Worm (Caenorhabditis elegans) whole organism, late embryonic: ENCODE data around the gene Y47D3B.4.

Experiments used
- C08G9.2 ChIP-seq: sonication (generic microtip); optimal IDR thresholded peaks from 2 replicates; lab custom pipeline; 2016; ENCODE audit warnings: mild to moderate bottlenecking, missing genetic modification characterization, moderate library complexity, missing compliant biosample characterization
- K02D7.2 ChIP-seq: sonication (generic microtip); optimal IDR thresholded peaks from 2 replicates; lab custom pipeline; 2017; ENCODE audit warnings: mild to moderate bottlenecking, missing genetic modification characterization, missing compliant biosample characterization
- T23F11.4 ChIP-seq: fragments of 200-800 bp; sonication (Bioruptor generic); optimal IDR thresholded peaks from 2 replicates; lab custom pipeline; 2018; ENCODE audit warnings: mild to moderate bottlenecking, missing genetic modification characterization, missing compliant biosample characterization
- Y22D7AL.16 ChIP-seq: sonication (generic microtip); optimal IDR thresholded peaks from 2 replicates; lab custom pipeline; 2016; ENCODE audit warnings: missing genetic modification characterization, missing compliant biosample characterization
- ahr-1 ChIP-seq: sonication (generic microtip); optimal IDR thresholded peaks from 2 replicates; lab custom pipeline; 2016; ENCODE audit warnings: missing genetic modification characterization, missing compliant biosample characterization
- ama-1 ChIP-seq: fragments of 150-350 bp; optimal IDR thresholded peaks from 2 replicates; lab custom pipeline; 2014
- ceh-14 ChIP-seq: sonication (generic microtip); optimal IDR thresholded peaks from 2 replicates; lab custom pipeline; 2016; ENCODE audit warnings: missing genotype, missing genetic modification characterization, missing compliant biosample characterization
- ceh-19 ChIP-seq: fragments of 200-800 bp; sonication (Bioruptor generic); optimal IDR thresholded peaks from 2 replicates; lab custom pipeline; 2018; ENCODE audit warnings: mild to moderate bottlenecking, missing genetic modification characterization, missing compliant biosample characterization
- ceh-30 ChIP-seq: fragments of 150-350 bp; optimal IDR thresholded peaks from 2 replicates; lab custom pipeline; 2014; ENCODE audit warnings: missing biosample characterization, missing genetic modification characterization
- ceh-31 ChIP-seq: sonication (generic microtip); optimal IDR thresholded peaks from 2 replicates; lab custom pipeline; 2016; ENCODE audit warnings: missing genetic modification characterization, missing compliant biosample characterization
- ceh-34 ChIP-seq: sonication (generic microtip); optimal IDR thresholded peaks from 2 replicates; lab custom pipeline; 2016; ENCODE audit warnings: mild to moderate bottlenecking, missing genetic modification characterization, missing compliant biosample characterization
- ceh-45 ChIP-seq: fragments of 200-800 bp; sonication (Bioruptor generic); IDR thresholded peaks from 2 replicates; pipeline ENCODE4 v1.3.6; 2022; ENCODE audit warnings: missing genetic modification reagents, missing genetic modification characterization, missing compliant biosample characterization
- elt-4 ChIP-seq: sonication (generic microtip); optimal IDR thresholded peaks from 2 replicates; lab custom pipeline; 2016; ENCODE audit warnings: missing genetic modification characterization, missing compliant biosample characterization
- ets-4 ChIP-seq: sonication (generic microtip); optimal IDR thresholded peaks from 2 replicates; lab custom pipeline; 2016; ENCODE audit warnings: missing genetic modification characterization, missing compliant biosample characterization
- hlh-13 ChIP-seq: fragments of 200-800 bp; sonication (Bioruptor generic); optimal IDR thresholded peaks from 2 replicates; lab custom pipeline; 2018; ENCODE audit warnings: mild to moderate bottlenecking, missing genetic modification characterization, missing compliant biosample characterization
- hlh-6 ChIP-seq: sonication (generic microtip); optimal IDR thresholded peaks from 2 replicates; lab custom pipeline; 2016; ENCODE audit warnings: missing genotype, missing genetic modification characterization, missing compliant biosample characterization
- madf-2 ChIP-seq: sonication (generic microtip); optimal IDR thresholded peaks from 2 replicates; lab custom pipeline; 2017; ENCODE audit warnings: missing genetic modification characterization, missing compliant biosample characterization
- nhr-11 ChIP-seq: fragments of 150-350 bp; optimal IDR thresholded peaks from 2 replicates; lab custom pipeline; 2014; ENCODE audit warnings: missing biosample characterization, missing genetic modification characterization
- pha-2 ChIP-seq: sonication (generic microtip); optimal IDR thresholded peaks from 2 replicates; lab custom pipeline; 2017; ENCODE audit warnings: mild to moderate bottlenecking, missing genetic modification characterization, missing compliant biosample characterization
- sox-2 ChIP-seq: fragments of 200-800 bp; sonication (Bioruptor generic); IDR thresholded peaks from 2 replicates; pipeline ENCODE4 v1.3.6; 2022; ENCODE audit warnings: missing genetic modification reagents, missing genetic modification characterization, missing compliant biosample characterization
- tbx-7 ChIP-seq: sonication (generic microtip); optimal IDR thresholded peaks from 2 replicates; lab custom pipeline; 2016; ENCODE audit warnings: missing genotype, missing genetic modification characterization, missing compliant biosample characterization
- unc-3 ChIP-seq, 2 experiments: fragments of 200-800 bp in 1 of 2; sonication (Bioruptor generic) in 1 of 2; sonication (generic microtip) in 1 of 2; conservative IDR thresholded peaks in 1 of 2; optimal IDR thresholded peaks in 1 of 2; 2 replicates each; pipeline versions ENCODE4 v1.3.6 to Lab custom; 2016 to 2022; ENCODE audit warnings: missing compliant biosample characterization in 2 of 2, missing genetic modification characterization in 2 of 2, missing genetic modification reagents in 1 of 2
- unc-42 ChIP-seq: sonication (generic microtip); optimal IDR thresholded peaks from 2 replicates; lab custom pipeline; 2016; ENCODE audit warnings: missing genotype, missing genetic modification characterization, missing compliant biosample characterization
- unc-86 ChIP-seq: sonication (generic microtip); optimal IDR thresholded peaks from 2 replicates; lab custom pipeline; 2016; ENCODE audit warnings: missing genetic modification characterization, missing compliant biosample characterization

The Y47D3B.4 gene

DNA sequence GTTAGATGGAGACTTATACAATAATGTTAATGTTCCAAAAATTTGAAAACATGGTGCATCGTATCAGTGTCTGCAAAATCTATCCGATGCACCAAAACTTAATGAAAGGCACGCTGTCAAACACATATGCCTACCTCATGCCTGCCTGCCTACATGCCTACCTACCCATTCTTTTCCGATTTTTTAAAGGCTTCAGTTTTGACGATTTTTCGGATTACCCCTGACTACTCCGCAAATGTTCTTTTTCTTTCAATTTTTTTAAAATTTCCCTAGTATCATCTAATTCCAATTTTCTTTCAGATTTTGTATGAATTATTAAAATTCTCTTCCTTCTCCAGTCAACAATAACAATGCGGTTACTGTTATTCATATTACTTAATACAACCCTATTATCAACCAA lies 51.4 kb downstream of the Y47D3B.4 start, which contains the start of gene plr-1:
TSS of gene plr-1 (plus strand) at position 301 of the 400 bp plus-strand sequence.
- TF ChIP-seq nhr-11: no peak
- TF ChIP-seq unc-86: no peak
- no peak for TF ChIP-seq ceh-31 (tag; lab: Kevin White, UChicago)
- TF ChIP-seq C08G9.2 (tag; lab: Kevin White, UChicago): no peak
- TF ChIP-seq madf-2 (tag; lab: Kevin White, UChicago): no peak
- no peak for TF ChIP-seq ets-4
- TF ChIP-seq pha-2 (tag; lab: Kevin White, UChicago): no peak
- TF ChIP-seq ama-1 (lab: Kevin White, UChicago): no peak
- TF ChIP-seq ceh-30 (tag; lab: Kevin White, UChicago): no peak
- no peak for TF ChIP-seq Y22D7AL.16 (tag; lab: Kevin White, UChicago)
- TF ChIP-seq sox-2 (GFP tag; lab: Robert Waterston, UW): no peak
- TF ChIP-seq, all 69 proteins: peak for 0

ce11 chrIII:11457911-11458310 lies 52.8 kb downstream of the Y47D3B.4 start:
- TF ChIP-seq unc-42 (tag; lab: Kevin White, UChicago) (peak; percentile 92), ahr-1 (tag; lab: Kevin White, UChicago) (no peak)

- TF ChIP-seq ceh-45 (no peak), hlh-13 (GFP tag; lab: Kevin White, UChicago) (no peak), T23F11.4 (GFP tag; lab: Kevin White, UChicago) (no peak), K02D7.2 (tag; lab: Kevin White, UChicago) (no peak), unc-42 (tag; lab: Kevin White, UChicago) (peak; percentile 49), hlh-6 (tag; lab: Kevin White, UChicago) (no peak), sox-2 (GFP tag; lab: Robert Waterston, UW) (no peak), ceh-34 (tag; lab: Kevin White, UChicago) (no peak), madf-2 (tag; lab: Kevin White, UChicago) (no peak), elt-4 (tag; lab: Kevin White, UChicago) (no peak), unc-3 (GFP tag; conservative IDR thresholded peaks at IDR 0.05; lab: Robert Waterston, UW) (peak; percentile 35), unc-3 (tag; optimal IDR thresholded peaks at IDR 0.05; lab: Kevin White, UChicago) (peak; percentile 35), tbx-7 (tag; lab: Kevin White, UChicago) (no peak), ceh-14 (tag; lab: Kevin White, UChicago) (peak; percentile 9), ceh-31 (tag; lab: Kevin White, UChicago) (peak; percentile 18), ceh-19 (no peak)
Measured at ce11 chrIII:11459041-11459440, 53.9 kb downstream of the Y47D3B.4 start.
